Fruit fly (Drosophila melanogaster) whole organism, prepupa: ENCODE data around the gene CG31139.

Experiments
- CG10669 ChIP-seq: fragments of 200-800 bp; sonication (Bioruptor generic); optimal IDR thresholded peaks from 3 replicates; lab custom pipeline; 2018; ENCODE audit warnings: missing biosample characterization, mild to moderate bottlenecking, missing genetic modification characterization, moderate library complexity
- CG11762 ChIP-seq: fragments of 200-800 bp; sonication (Bioruptor generic); optimal IDR thresholded peaks from 3 replicates; lab custom pipeline; 2016; ENCODE audit warnings: missing biosample characterization, missing genetic modification characterization; ENCODE audit not compliant: insufficient read depth
- CG11902 ChIP-seq: fragments of 200-800 bp; sonication (Bioruptor generic); optimal IDR thresholded peaks from 3 replicates; lab custom pipeline; 2016; ENCODE audit warnings: missing biosample characterization, missing genetic modification characterization
- CG16779 ChIP-seq: fragments of 200-800 bp; sonication (Bioruptor generic); optimal IDR thresholded peaks from 3 replicates; lab custom pipeline; 2017; ENCODE audit warnings: missing biosample characterization, mild to moderate bottlenecking, missing genetic modification characterization
- CG3032 ChIP-seq: fragments of 200-800 bp; optimal IDR thresholded peaks from 2 replicates; lab custom pipeline; 2019; ENCODE audit warnings: missing biosample characterization, mild to moderate bottlenecking, missing genetic modification characterization, moderate library complexity
- CG31627 ChIP-seq: fragments of 200-800 bp; sonication (Bioruptor generic); optimal IDR thresholded peaks from 3 replicates; lab custom pipeline; 2016; ENCODE audit warnings: missing biosample characterization, missing genetic modification characterization
- CG32006 ChIP-seq: fragments of 200-800 bp; sonication (Bioruptor generic); optimal IDR thresholded peaks from 3 replicates; lab custom pipeline; 2017; ENCODE audit warnings: missing biosample characterization, mild to moderate bottlenecking, missing genetic modification characterization
- CG3919 ChIP-seq: fragments of 200-800 bp; sonication (Bioruptor generic); optimal IDR thresholded peaks from 3 replicates; lab custom pipeline; 2016; ENCODE audit warnings: missing biosample characterization, missing genetic modification characterization
- CG4318 ChIP-seq: fragments of 200-800 bp; sonication (Bioruptor generic); optimal IDR thresholded peaks from 3 replicates; lab custom pipeline; 2017; ENCODE audit warnings: missing biosample characterization, mild to moderate bottlenecking, missing genetic modification characterization
- CG6163 ChIP-seq: fragments of 200-800 bp; sonication (Bioruptor generic); IDR thresholded peaks from 3 replicates; pipeline ENCODE4 v1.3.6; 2022; ENCODE audit warnings: missing biosample characterization, missing genetic modification characterization
- CG6792 ChIP-seq: fragments of 200-800 bp; sonication (Bioruptor generic); optimal IDR thresholded peaks from 3 replicates; lab custom pipeline; 2016; ENCODE audit warnings: missing biosample characterization, missing genetic modification characterization
- CG7368 ChIP-seq: fragments of 200-800 bp; sonication (Bioruptor generic); optimal IDR thresholded peaks from 3 replicates; lab custom pipeline; 2016; ENCODE audit warnings: missing biosample characterization, missing genetic modification characterization
- CG8319 ChIP-seq: fragments of 200-800 bp; sonication (Bioruptor generic); optimal IDR thresholded peaks from 3 replicates; lab custom pipeline; 2016; ENCODE audit warnings: missing biosample characterization, missing genetic modification characterization
- CG8632 ChIP-seq: fragments of 200-800 bp; sonication (Bioruptor generic); optimal IDR thresholded peaks from 3 replicates; lab custom pipeline; 2016; ENCODE audit warnings: missing biosample characterization, missing genetic modification characterization
- CG9139 ChIP-seq: fragments of 200-800 bp; sonication (Bioruptor generic); optimal IDR thresholded peaks from 3 replicates; lab custom pipeline; 2017; ENCODE audit warnings: missing biosample characterization, mild to moderate bottlenecking, missing genetic modification characterization
- Eip75B ChIP-seq: fragments of 200-800 bp; sonication (Bioruptor generic); optimal IDR thresholded peaks from 3 replicates; lab custom pipeline; 2016; ENCODE audit warnings: missing biosample characterization, missing genetic modification characterization
- Eip93F ChIP-seq: fragments of 200-800 bp; sonication (Bioruptor generic); optimal IDR thresholded peaks from 2 replicates; lab custom pipeline; 2016; ENCODE audit warnings: missing biosample characterization, mild to moderate bottlenecking, missing genetic modification characterization
- Ets21C ChIP-seq: fragments of 200-800 bp; sonication (Bioruptor generic); optimal IDR thresholded peaks from 3 replicates; lab custom pipeline; 2016; ENCODE audit warnings: missing biosample characterization, missing genetic modification characterization
- Ets96B ChIP-seq: fragments of 200-800 bp; optimal IDR thresholded peaks from 2 replicates; lab custom pipeline; 2019; ENCODE audit warnings: missing biosample characterization, mild to moderate bottlenecking, missing genetic modification characterization, moderate library complexity
- Gug ChIP-seq: fragments of 200-800 bp; sonication (Bioruptor generic); IDR thresholded peaks from 2 replicates; pipeline ENCODE4 v1.3.6; 2022; ENCODE audit warnings: missing biosample characterization, missing genetic modification characterization
- Hr38 ChIP-seq: sonication (Bioruptor generic); optimal IDR thresholded peaks from 2 replicates; lab custom pipeline; 2016; ENCODE audit warnings: missing biosample characterization, missing genetic modification characterization
- Hr39 ChIP-seq: fragments of 200-800 bp; sonication (Bioruptor generic); optimal IDR thresholded peaks from 2 replicates; lab custom pipeline; 2016; ENCODE audit warnings: missing biosample characterization, missing genetic modification characterization
- Hr4 ChIP-seq: fragments of 200-800 bp; sonication (Bioruptor generic); optimal IDR thresholded peaks from 3 replicates; lab custom pipeline; 2016; ENCODE audit warnings: missing biosample characterization, missing genetic modification characterization
- Lpt ChIP-seq: fragments of 200-800 bp; sonication (Bioruptor generic); optimal IDR thresholded peaks from 3 replicates; lab custom pipeline; 2016; ENCODE audit warnings: missing biosample characterization, missing genetic modification characterization
- Met ChIP-seq: fragments of 200-800 bp; sonication (Bioruptor generic); optimal IDR thresholded peaks from 3 replicates; lab custom pipeline; 2016; ENCODE audit warnings: missing biosample characterization, missing genetic modification characterization
- OdsH ChIP-seq: fragments of 200-800 bp; sonication (Bioruptor generic); optimal IDR thresholded peaks from 3 replicates; lab custom pipeline; 2016; ENCODE audit warnings: missing biosample characterization, missing genetic modification characterization
- Smox ChIP-seq: fragments of 200-800 bp; sonication (Bioruptor generic); optimal IDR thresholded peaks from 3 replicates; lab custom pipeline; 2016; ENCODE audit warnings: missing biosample characterization, missing genetic modification characterization
- Sox102F ChIP-seq: fragments of 200-800 bp; sonication (Bioruptor generic); optimal IDR thresholded peaks from 2 replicates; lab custom pipeline; 2016; ENCODE audit warnings: missing biosample characterization, mild to moderate bottlenecking, missing genetic modification characterization
- Sox15 ChIP-seq: fragments of 200-800 bp; sonication (Bioruptor generic); optimal IDR thresholded peaks from 3 replicates; lab custom pipeline; 2016; ENCODE audit warnings: missing biosample characterization, missing genetic modification characterization
- acj6 ChIP-seq: fragments of 200-800 bp; sonication (Bioruptor generic); optimal IDR thresholded peaks from 3 replicates; lab custom pipeline; 2016; ENCODE audit warnings: missing biosample characterization, missing genetic modification characterization
- cyc ChIP-seq: fragments of 200-800 bp; sonication (Bioruptor generic); optimal IDR thresholded peaks from 3 replicates; lab custom pipeline; 2016; ENCODE audit warnings: missing biosample characterization, missing genetic modification characterization
- dac ChIP-seq: fragments of 200-800 bp; sonication (Bioruptor generic); optimal IDR thresholded peaks from 2 replicates; lab custom pipeline; 2017; ENCODE audit warnings: missing biosample characterization, mild to moderate bottlenecking, missing genetic modification characterization
- dsx ChIP-seq: fragments of 200-800 bp; optimal IDR thresholded peaks from 3 replicates; lab custom pipeline; 2019; ENCODE audit warnings: missing biosample characterization, mild to moderate bottlenecking, missing genetic modification characterization, moderate library complexity; ENCODE audit not compliant: poor library complexity, severe bottlenecking
- eg ChIP-seq: fragments of 200-800 bp; sonication (Bioruptor generic); IDR thresholded peaks from 3 replicates; pipeline ENCODE4 v1.3.6; 2022; ENCODE audit warnings: missing biosample characterization, missing genetic modification characterization
- fd59A ChIP-seq: fragments of 200-800 bp; sonication (Bioruptor generic); optimal IDR thresholded peaks from 2 replicates; lab custom pipeline; 2017; ENCODE audit warnings: missing biosample characterization, mild to moderate bottlenecking, missing genetic modification characterization, missing genetic modification reagents
- fd85E ChIP-seq: fragments of 200-800 bp; sonication (Bioruptor generic); optimal IDR thresholded peaks from 3 replicates; lab custom pipeline; 2016; ENCODE audit warnings: missing biosample characterization, missing genetic modification characterization
- fkh ChIP-seq: fragments of 200-800 bp; sonication (Bioruptor generic); optimal IDR thresholded peaks from 3 replicates; lab custom pipeline; 2017; ENCODE audit warnings: missing biosample characterization, mild to moderate bottlenecking, missing genetic modification characterization, moderate library complexity
- pdm3 ChIP-seq: fragments of 200-800 bp; sonication (Bioruptor generic); optimal IDR thresholded peaks from 3 replicates; lab custom pipeline; 2016; ENCODE audit warnings: missing biosample characterization, missing genetic modification characterization
- spab ChIP-seq: fragments of 200-800 bp; sonication (Bioruptor generic); optimal IDR thresholded peaks from 2 replicates; lab custom pipeline; 2017; ENCODE audit warnings: missing biosample characterization, mild to moderate bottlenecking, missing genetic modification characterization, missing genetic modification reagents
- svp ChIP-seq: fragments of 200-800 bp; sonication (Bioruptor generic); peaks from one replicate; lab custom pipeline; 2016; ENCODE audit warnings: missing biosample characterization, missing genetic modification characterization
- topi ChIP-seq: fragments of 200-800 bp; sonication (Bioruptor generic); optimal IDR thresholded peaks from 3 replicates; lab custom pipeline; 2016; ENCODE audit warnings: missing biosample characterization, missing genetic modification characterization
- vri ChIP-seq: fragments of 200-800 bp; sonication (Bioruptor generic); optimal IDR thresholded peaks from 3 replicates; lab custom pipeline; 2016; ENCODE audit warnings: missing biosample characterization, mild to moderate bottlenecking, missing genetic modification characterization

CG31139 gene

dm6 chr3R:22748956-22749355 lies at the start of gene CG31139:
TSS of gene CG31139 (minus strand) at chr3R:22749056.
- TF ChIP-seq eg (GFP tag; lab: Robert Waterston, UW) (no peak), Hr39 (GFP tag; lab: Kevin White, UChicago) (no peak), Ets96B (tag; lab: Kevin White, UChicago) (no peak), Sox102F (GFP tag; lab: Kevin White, UChicago) (no peak), CG32006 (GFP tag; lab: Kevin White, UChicago) (no peak), CG11902 (no peak), Smox (no peak), CG8319 (GFP tag; lab: Kevin White, UChicago) (no peak), Gug (GFP tag; lab: Robert Waterston, UW) (no peak), Lpt (GFP tag; lab: Kevin White, UChicago) (no peak)

dm6 chr3R:22793953-22794352 lies 45.1 kb upstream of the CG31139 start:
- no peak for TF ChIP-seq CG32006 (GFP tag; lab: Kevin White, UChicago)
- TF ChIP-seq Eip93F (GFP tag; lab: Kevin White, UChicago) = no peak
- TF ChIP-seq svp (GFP tag; lab: Kevin White, UChicago) = peak; percentile 27
- no peak for TF ChIP-seq pdm3 (GFP tag; lab: Kevin White, UChicago)
- TF ChIP-seq Hr38 (GFP tag; lab: Kevin White, UChicago) = no peak

dm6 chr3R:22789106-22789505 lies 40.2 kb upstream of the CG31139 start:
- TF ChIP-seq vri (GFP tag; lab: Kevin White, UChicago) = no peak
- TF ChIP-seq CG6792 = no peak
- no peak for TF ChIP-seq CG8632 (GFP tag; lab: Kevin White, UChicago)
- TF ChIP-seq CG16779 (tag; lab: Kevin White, UChicago) = no peak
- TF ChIP-seq CG9139 (GFP tag; lab: Kevin White, UChicago) = no peak
- no peak for TF ChIP-seq pdm3 (GFP tag; lab: Kevin White, UChicago)
- no peak for TF ChIP-seq spab (GFP tag; lab: Kevin White, UChicago)

- no peak for TF ChIP-seq Ets21C (GFP tag; lab: Kevin White, UChicago)
- no peak for TF ChIP-seq OdsH
- no peak for TF ChIP-seq spab (GFP tag; lab: Kevin White, UChicago)
- TF ChIP-seq Smox = no peak
- TF ChIP-seq CG3919 (GFP tag; lab: Kevin White, UChicago) = peak; percentile 79
- no peak for TF ChIP-seq CG3032 (tag; lab: Kevin White, UChicago)
- TF ChIP-seq Gug (GFP tag; lab: Robert Waterston, UW) = no peak
- TF ChIP-seq, all 60 proteins: peak for 1
These were observed 35.9 kb upstream of the CG31139 start for dm6 chr3R:22784674-22785316.

- peak; percentile 42 for TF ChIP-seq CG3919 (GFP tag; lab: Kevin White, UChicago)
- TF ChIP-seq Sox15 (GFP tag; lab: Kevin White, UChicago) = no peak
- TF ChIP-seq Met (GFP tag; lab: Kevin White, UChicago) = no peak
- TF ChIP-seq CG6163 (GFP tag; lab: Robert Waterston, UW) = peak; percentile 86
- TF ChIP-seq Smox = peak; percentile 33
- TF ChIP-seq Hr39 (GFP tag; lab: Kevin White, UChicago) = no peak
- no peak for TF ChIP-seq CG4318 (GFP tag; lab: Kevin White, UChicago)
- TF ChIP-seq CG10669 = no peak
- TF ChIP-seq acj6 (GFP tag; lab: Kevin White, UChicago) = no peak
- TF ChIP-seq cyc = no peak
- TF ChIP-seq CG11762 (GFP tag; lab: Kevin White, UChicago) = no peak
- no peak for TF ChIP-seq Hr4
- TF ChIP-seq CG7368 (GFP tag; lab: Kevin White, UChicago) = no peak
- no peak for TF ChIP-seq Ets21C (GFP tag; lab: Kevin White, UChicago)
- TF ChIP-seq dsx (GFP tag; lab: Kevin White, UChicago) = peak; percentile 71
- TF ChIP-seq CG31627 (GFP tag; lab: Kevin White, UChicago) = no peak
- TF ChIP-seq fd85E (GFP tag; lab: Kevin White, UChicago) = peak; percentile 79
- TF ChIP-seq OdsH = no peak
- no peak for TF ChIP-seq CG8632 (GFP tag; lab: Kevin White, UChicago)
- TF ChIP-seq Eip75B = peak; percentile 6
- peak; percentile 42 for TF ChIP-seq topi (GFP tag; lab: Kevin White, UChicago)
- no peak for TF ChIP-seq fkh (GFP tag; lab: Kevin White, UChicago)
- no peak for TF ChIP-seq fd59A (GFP tag; lab: Kevin White, UChicago)
- peak; percentile 22 for TF ChIP-seq CG16779 (tag; lab: Kevin White, UChicago)
- no peak for TF ChIP-seq dac (GFP tag; lab: Kevin White, UChicago)
- TF ChIP-seq Sox102F (GFP tag; lab: Kevin White, UChicago) = peak; percentile 74
- TF ChIP-seq CG6792 = peak; percentile 7
- no peak for TF ChIP-seq spab (GFP tag; lab: Kevin White, UChicago)
These were observed 32.6 kb upstream of the CG31139 start for dm6 chr3R:22781412-22781811.
